Worm (Caenorhabditis elegans) whole organism, L2 larva: ENCODE results near the gene srh-199.

Source experiments
- C34F6.9 ChIP-seq: fragments of 150-350 bp; optimal IDR thresholded peaks from 2 replicates; lab custom pipeline; 2014; ENCODE audit warnings: missing biosample characterization, missing genetic modification characterization
- F13H6.1 ChIP-seq: sonication (generic microtip); optimal IDR thresholded peaks from 2 replicates; lab custom pipeline; 2016; ENCODE audit warnings: missing genetic modification characterization, missing compliant biosample characterization
- R02D3.7 ChIP-seq: fragments of 150-350 bp; optimal IDR thresholded peaks from 2 replicates; lab custom pipeline; 2014; ENCODE audit warnings: missing biosample characterization, missing genetic modification characterization
- ZK546.5 ChIP-seq: sonication (generic microtip); optimal IDR thresholded peaks from 2 replicates; lab custom pipeline; 2017; ENCODE audit warnings: missing biosample characterization, missing genetic modification characterization
- alr-1 ChIP-seq: fragments of 150-350 bp; optimal IDR thresholded peaks from 2 replicates; lab custom pipeline; 2014; ENCODE audit warnings: missing biosample characterization, missing genetic modification characterization
- aly-2 ChIP-seq: fragments of 150-350 bp; optimal IDR thresholded peaks from 2 replicates; lab custom pipeline; 2014; ENCODE audit warnings: missing biosample characterization, missing genetic modification characterization
- ama-1 ChIP-seq: fragments of 150-350 bp; optimal IDR thresholded peaks from 2 replicates; lab custom pipeline; 2018; ENCODE audit warnings: inconsistent platforms
- blmp-1 ChIP-seq: sonication (generic microtip); optimal IDR thresholded peaks from 2 replicates; lab custom pipeline; 2017; ENCODE audit warnings: missing genetic modification characterization, mild to moderate bottlenecking, missing compliant biosample characterization, antibody characterized with exemption, moderate library complexity; ENCODE audit not compliant: insufficient read depth
- ceh-16 ChIP-seq: fragments of 150-350 bp; optimal IDR thresholded peaks from 2 replicates; lab custom pipeline; 2014; ENCODE audit warnings: missing biosample characterization, missing genetic modification characterization
- ceh-82 ChIP-seq: fragments of 150-350 bp; optimal IDR thresholded peaks from 2 replicates; lab custom pipeline; 2014; ENCODE audit warnings: missing biosample characterization, missing genetic modification characterization
- crh-2 ChIP-seq: sonication (generic microtip); optimal IDR thresholded peaks from 2 replicates; lab custom pipeline; 2017; ENCODE audit warnings: missing biosample characterization, missing genetic modification characterization
- dmd-4 ChIP-seq: sonication (generic microtip); optimal IDR thresholded peaks from 2 replicates; lab custom pipeline; 2017; ENCODE audit warnings: missing biosample characterization, missing genetic modification characterization
- elt-1 ChIP-seq: fragments of 150-350 bp; optimal IDR thresholded peaks from 2 replicates; lab custom pipeline; 2014; ENCODE audit warnings: missing biosample characterization, missing genetic modification characterization
- elt-3 ChIP-seq: sonication (generic microtip); optimal IDR thresholded peaks from 2 replicates; lab custom pipeline; 2017; ENCODE audit warnings: missing biosample characterization, missing genetic modification characterization
- fos-1 ChIP-seq: fragments of 150-350 bp; optimal IDR thresholded peaks from 2 replicates; lab custom pipeline; 2014; ENCODE audit warnings: missing biosample characterization, missing genetic modification characterization
- gmeb-1 ChIP-seq: fragments of 150-350 bp; optimal IDR thresholded peaks from 2 replicates; lab custom pipeline; 2014; ENCODE audit warnings: missing biosample characterization, missing genetic modification characterization
- lin-11 ChIP-seq: fragments of 150-350 bp; sonication (generic microtip); optimal IDR thresholded peaks from 2 replicates; lab custom pipeline; 2014; ENCODE audit warnings: missing biosample characterization, missing genetic modification characterization, inconsistent platforms, mixed read lengths
- lin-13 ChIP-seq: fragments of 150-350 bp; optimal IDR thresholded peaks from 2 replicates; lab custom pipeline; 2014; ENCODE audit warnings: missing biosample characterization, missing genetic modification reagents, missing genetic modification characterization
- lsy-2 ChIP-seq, 2 experiments: fragments of 150-350 bp in 1 of 2; sonication (generic microtip) in 1 of 2; optimal IDR thresholded peaks; 2 replicates each; lab custom pipeline; 2014 to 2017; ENCODE audit warnings: missing biosample characterization in 2 of 2, missing genetic modification characterization in 2 of 2
- mbf-1 ChIP-seq: sonication (generic microtip); optimal IDR thresholded peaks from 2 replicates; lab custom pipeline; 2017; ENCODE audit warnings: missing biosample characterization, missing genetic modification characterization
- mdl-1 ChIP-seq, 2 experiments: fragments of 150-350 bp in 1 of 2; sonication (generic microtip) in 1 of 2; optimal IDR thresholded peaks; 2 replicates each; lab custom pipeline; 2017; ENCODE audit warnings: missing biosample characterization in 2 of 2, missing genetic modification characterization in 2 of 2
- nhr-10 ChIP-seq: sonication (generic microtip); optimal IDR thresholded peaks from 2 replicates; lab custom pipeline; 2017; ENCODE audit warnings: missing biosample characterization, missing genetic modification characterization
- nhr-12 ChIP-seq: fragments of 150-350 bp; optimal IDR thresholded peaks from 2 replicates; lab custom pipeline; 2014; ENCODE audit warnings: missing biosample characterization, missing genetic modification characterization
- nhr-129 ChIP-seq: fragments of 150-350 bp; optimal IDR thresholded peaks from 2 replicates; lab custom pipeline; 2014; ENCODE audit warnings: missing biosample characterization, missing genetic modification characterization
- nhr-21 ChIP-seq: fragments of 150-350 bp; optimal IDR thresholded peaks from 2 replicates; lab custom pipeline; 2014; ENCODE audit warnings: missing biosample characterization, missing genetic modification characterization
- nhr-23 ChIP-seq: fragments of 150-350 bp; optimal IDR thresholded peaks from 2 replicates; lab custom pipeline; 2014; ENCODE audit warnings: missing biosample characterization, missing genetic modification reagents, missing genetic modification characterization
- nhr-237 ChIP-seq: fragments of 150-350 bp; optimal IDR thresholded peaks from 2 replicates; lab custom pipeline; 2014; ENCODE audit warnings: missing biosample characterization, missing genetic modification characterization
- nhr-6 ChIP-seq: fragments of 150-350 bp; optimal IDR thresholded peaks from 2 replicates; lab custom pipeline; 2014; ENCODE audit warnings: missing biosample characterization, missing genetic modification characterization
- nhr-77 ChIP-seq: fragments of 150-350 bp; optimal IDR thresholded peaks from 2 replicates; lab custom pipeline; 2014; ENCODE audit warnings: missing biosample characterization, missing genetic modification characterization
- sem-4 ChIP-seq: fragments of 150-350 bp; optimal IDR thresholded peaks from 2 replicates; lab custom pipeline; 2014; ENCODE audit warnings: missing biosample characterization, missing genetic modification reagents, missing genetic modification characterization
- skn-1 ChIP-seq: sonication (generic microtip); optimal IDR thresholded peaks from 2 replicates; lab custom pipeline; 2017; ENCODE audit warnings: missing biosample characterization, missing genetic modification characterization
- sma-3 ChIP-seq: sonication (generic microtip); optimal IDR thresholded peaks from 2 replicates; lab custom pipeline; 2016; ENCODE audit warnings: missing genetic modification reagents, missing genetic modification characterization, missing compliant biosample characterization
- sma-9 ChIP-seq, 2 experiments: fragments of 150-350 bp in 1 of 2; sonication (generic microtip) in 1 of 2; optimal IDR thresholded peaks; 2 replicates each; lab custom pipeline; 2014 to 2016; ENCODE audit warnings: missing genetic modification characterization in 2 of 2, mild to moderate bottlenecking in 1 of 2, missing biosample characterization in 1 of 2, missing compliant biosample characterization in 1 of 2, missing genetic modification reagents in 1 of 2, moderate library complexity in 1 of 2
- snpc-4 ChIP-seq: fragments of 150-350 bp; optimal IDR thresholded peaks from 2 replicates; lab custom pipeline; 2014; ENCODE audit warnings: missing biosample characterization, missing genetic modification characterization
- unc-55 ChIP-seq: fragments of 150-350 bp; sonication (generic microtip); optimal IDR thresholded peaks from 3 replicates; lab custom pipeline; 2014; ENCODE audit warnings: missing biosample characterization, missing genetic modification reagents, missing genetic modification characterization
- unc-62 ChIP-seq: fragments of 150-350 bp; optimal IDR thresholded peaks from 2 replicates; lab custom pipeline; 2014; ENCODE audit warnings: missing biosample characterization, missing genetic modification reagents, missing genetic modification characterization
- zag-1 ChIP-seq: fragments of 150-350 bp; optimal IDR thresholded peaks from 2 replicates; lab custom pipeline; 2014; ENCODE audit warnings: missing biosample characterization, missing genetic modification characterization
- ztf-4 ChIP-seq: fragments of 150-350 bp; optimal IDR thresholded peaks from 2 replicates; lab custom pipeline; 2014; ENCODE audit warnings: missing biosample characterization, missing genetic modification characterization

The srh-199 gene

ce11 chrV:1788157-1788556 is 36.8 kb upstream of the srh-199 start, which contains the start of gene F36H9.2:
TSS of gene F36H9.2 (plus strand) at chrV:1788457.
- TF ChIP-seq nhr-21 (tag; lab: Kevin White, UChicago) (no peak), mbf-1 (no peak), gmeb-1 (tag; lab: Kevin White, UChicago) (no peak), nhr-237 (tag; lab: Kevin White, UChicago) (no peak), ama-1 (lab: Kevin White, UChicago) (no peak), ceh-82 (tag; lab: Kevin White, UChicago) (no peak), nhr-12 (tag; lab: Kevin White, UChicago) (no peak), crh-2 (tag; lab: Kevin White, UChicago) (no peak), unc-62 (GFP tag; lab: Kevin White, UChicago) (no peak), ceh-16 (tag; lab: Kevin White, UChicago) (no peak), sem-4 (tag; lab: Kevin White, UChicago) (no peak), aly-2 (tag; lab: Kevin White, UChicago) (no peak), nhr-6 (tag; lab: Kevin White, UChicago) (no peak)

- TF ChIP-seq blmp-1 (tag; lab: Kevin White, UChicago) (no peak), sma-9 (GFP tag; optimal IDR thresholded peaks at IDR 0.05; lab: Kevin White, UChicago) (no peak), sma-9 (tag; optimal IDR thresholded peaks at IDR 0.05; lab: Kevin White, UChicago) (no peak), dmd-4 (no peak), sma-3 (GFP tag; lab: Kevin White, UChicago) (no peak), lin-11 (tag; lab: Kevin White, UChicago) (no peak), ceh-16 (tag; lab: Kevin White, UChicago) (no peak), R02D3.7 (tag; lab: Kevin White, UChicago) (no peak), nhr-237 (tag; lab: Kevin White, UChicago) (no peak), unc-62 (GFP tag; lab: Kevin White, UChicago) (no peak), nhr-23 (tag; lab: Kevin White, UChicago) (no peak), fos-1 (no peak), skn-1 (tag; lab: Kevin White, UChicago) (no peak), ceh-82 (tag; lab: Kevin White, UChicago) (no peak), alr-1 (no peak), zag-1 (tag; lab: Kevin White, UChicago) (no peak), snpc-4 (no peak), ztf-4 (no peak), aly-2 (tag; lab: Kevin White, UChicago) (no peak)
These were observed 30.6 kb upstream of the srh-199 start, which contains the start of gene F36H9.5 for ce11 chrV:1781922-1782321. TSS of gene F36H9.5 (minus strand) at chrV:1782022.

ce11 chrV:1779994-1780393 is 28.6 kb upstream of the srh-199 start:
- TF ChIP-seq nhr-21 (tag; lab: Kevin White, UChicago) (no peak), F13H6.1 (no peak), ZK546.5 (no peak), ztf-4 (no peak), nhr-23 (tag; lab: Kevin White, UChicago) (no peak), mdl-1 (tag; optimal IDR thresholded peaks at IDR 0.05; lab: Kevin White, UChicago) (no peak), unc-62 (GFP tag; lab: Kevin White, UChicago) (no peak), elt-3 (no peak), elt-1 (no peak), R02D3.7 (tag; lab: Kevin White, UChicago) (no peak), sma-9 (GFP tag; optimal IDR thresholded peaks at IDR 0.05; lab: Kevin White, UChicago) (no peak), sma-9 (tag; optimal IDR thresholded peaks at IDR 0.05; lab: Kevin White, UChicago) (no peak), ceh-16 (tag; lab: Kevin White, UChicago) (no peak), ama-1 (lab: Kevin White, UChicago) (no peak), alr-1 (no peak), nhr-129 (tag; lab: Kevin White, UChicago) (no peak), sem-4 (tag; lab: Kevin White, UChicago) (no peak), ceh-82 (tag; lab: Kevin White, UChicago) (no peak), nhr-10 (tag; lab: Kevin White, UChicago) (no peak), unc-55 (no peak)

ce11 chrV:1779136-1779535 is 27.8 kb upstream of the srh-199 start, which contains the start of gene F36H9.4:
TSS of gene F36H9.4 (minus strand) at chrV:1779236.
- TF ChIP-seq C34F6.9 (no peak), lin-13 (GFP tag; lab: Kevin White, UChicago) (no peak), nhr-237 (tag; lab: Kevin White, UChicago) (no peak), elt-3 (no peak), nhr-10 (tag; lab: Kevin White, UChicago) (no peak), ceh-16 (tag; lab: Kevin White, UChicago) (no peak), sma-9 (GFP tag; optimal IDR thresholded peaks at IDR 0.05; lab: Kevin White, UChicago) (no peak), sma-9 (tag; optimal IDR thresholded peaks at IDR 0.05; lab: Kevin White, UChicago) (no peak), sma-3 (GFP tag; lab: Kevin White, UChicago) (no peak), fos-1 (no peak), unc-55 (no peak), R02D3.7 (tag; lab: Kevin White, UChicago) (no peak), lsy-2 (tag; optimal IDR thresholded peaks at IDR 0.05; lab: Kevin White, UChicago) (no peak), nhr-77 (tag; lab: Kevin White, UChicago) (no peak)
